Worm (Caenorhabditis elegans): Measurements from ENCODE around the gene lyst-1.

- TF ChIP-seq unc-62 (GFP tag; optimal IDR thresholded peaks at IDR 0.05), result no peak
- TF ChIP-seq elt-1 (tag; optimal IDR thresholded peaks at IDR 0.05), result no peak
- TF ChIP-seq nhr-12 (tag; optimal IDR thresholded peaks at IDR 0.05), result no peak
- no peak for TF ChIP-seq nhr-25 (tag; optimal IDR thresholded peaks at IDR 0.05)
- no peak for TF ChIP-seq ztf-11 (tag; optimal IDR thresholded peaks at IDR 0.05)
- no peak for TF ChIP-seq nhr-67 (tag; optimal IDR thresholded peaks at IDR 0.05)
- TF ChIP-seq daf-12 (tag; optimal IDR thresholded peaks at IDR 0.05), result no peak
- no peak for TF ChIP-seq fkh-10 (GFP tag; optimal IDR thresholded peaks at IDR 0.05)
- no peak for TF ChIP-seq nhr-28 (tag; optimal IDR thresholded peaks at IDR 0.05)
- TF ChIP-seq lin-15B (tag; optimal IDR thresholded peaks at IDR 0.05), result no peak
- TF ChIP-seq ama-1 (optimal IDR thresholded peaks at IDR 0.05), result no peak
- no peak for TF ChIP-seq pqm-1 (tag; optimal IDR thresholded peaks at IDR 0.05)
- TF ChIP-seq jun-1 (tag; optimal IDR thresholded peaks at IDR 0.05), result no peak
These were observed 32.3 kb downstream of the lyst-1 start, which contains the start of the genes W03G11.2 and lgc-13 for ce11 chrX:12108517-12109216.
